Worm (Caenorhabditis elegans) whole organism, L2 larva: ENCODE data around the gene F49C12.15.
A peak's percentile ranks its signal among the peaks of the same experiment; 100 is the strongest.

Source experiments
- C34F6.9 ChIP-seq: fragments of 150-350 bp; optimal IDR thresholded peaks from 2 replicates; lab custom pipeline; 2014; ENCODE audit warnings: missing biosample characterization, missing genetic modification characterization
- F13H6.1 ChIP-seq: sonication (generic microtip); optimal IDR thresholded peaks from 2 replicates; lab custom pipeline; 2016; ENCODE audit warnings: missing genetic modification characterization, missing compliant biosample characterization
- alr-1 ChIP-seq: fragments of 150-350 bp; optimal IDR thresholded peaks from 2 replicates; lab custom pipeline; 2014; ENCODE audit warnings: missing biosample characterization, missing genetic modification characterization
- aly-2 ChIP-seq: fragments of 150-350 bp; optimal IDR thresholded peaks from 2 replicates; lab custom pipeline; 2014; ENCODE audit warnings: missing biosample characterization, missing genetic modification characterization
- ama-1 ChIP-seq: fragments of 150-350 bp; optimal IDR thresholded peaks from 2 replicates; lab custom pipeline; 2018; ENCODE audit warnings: inconsistent platforms
- blmp-1 ChIP-seq: sonication (generic microtip); optimal IDR thresholded peaks from 2 replicates; lab custom pipeline; 2017; ENCODE audit warnings: missing genetic modification characterization, mild to moderate bottlenecking, missing compliant biosample characterization, antibody characterized with exemption, moderate library complexity; ENCODE audit not compliant: insufficient read depth
- ceh-16 ChIP-seq: fragments of 150-350 bp; optimal IDR thresholded peaks from 2 replicates; lab custom pipeline; 2014; ENCODE audit warnings: missing biosample characterization, missing genetic modification characterization
- ceh-82 ChIP-seq: fragments of 150-350 bp; optimal IDR thresholded peaks from 2 replicates; lab custom pipeline; 2014; ENCODE audit warnings: missing biosample characterization, missing genetic modification characterization
- dmd-4 ChIP-seq: sonication (generic microtip); optimal IDR thresholded peaks from 2 replicates; lab custom pipeline; 2017; ENCODE audit warnings: missing biosample characterization, missing genetic modification characterization
- egl-27 ChIP-seq: sonication (generic microtip); optimal IDR thresholded peaks from 3 replicates; lab custom pipeline; 2017; ENCODE audit warnings: missing biosample characterization, missing genetic modification reagents, missing genetic modification characterization
- elt-3 ChIP-seq: sonication (generic microtip); optimal IDR thresholded peaks from 2 replicates; lab custom pipeline; 2017; ENCODE audit warnings: missing biosample characterization, missing genetic modification characterization
- fos-1 ChIP-seq: fragments of 150-350 bp; optimal IDR thresholded peaks from 2 replicates; lab custom pipeline; 2014; ENCODE audit warnings: missing biosample characterization, missing genetic modification characterization
- gmeb-1 ChIP-seq: fragments of 150-350 bp; optimal IDR thresholded peaks from 2 replicates; lab custom pipeline; 2014; ENCODE audit warnings: missing biosample characterization, missing genetic modification characterization
- lin-13 ChIP-seq: fragments of 150-350 bp; optimal IDR thresholded peaks from 2 replicates; lab custom pipeline; 2014; ENCODE audit warnings: missing biosample characterization, missing genetic modification reagents, missing genetic modification characterization
- lin-39 ChIP-seq: fragments of 150-350 bp; optimal IDR thresholded peaks from 2 replicates; lab custom pipeline; 2014; ENCODE audit warnings: missing biosample characterization, missing genetic modification reagents, missing genetic modification characterization
- lsy-2 ChIP-seq, 2 experiments: fragments of 150-350 bp in 1 of 2; sonication (generic microtip) in 1 of 2; optimal IDR thresholded peaks; 2 replicates each; lab custom pipeline; 2014 to 2017; ENCODE audit warnings: missing biosample characterization in 2 of 2, missing genetic modification characterization in 2 of 2
- mab-5 ChIP-seq: fragments of 150-350 bp; optimal IDR thresholded peaks from 2 replicates; lab custom pipeline; 2014; ENCODE audit warnings: missing biosample characterization, missing genetic modification characterization
- nhr-12 ChIP-seq: fragments of 150-350 bp; optimal IDR thresholded peaks from 2 replicates; lab custom pipeline; 2014; ENCODE audit warnings: missing biosample characterization, missing genetic modification characterization
- nhr-129 ChIP-seq: fragments of 150-350 bp; optimal IDR thresholded peaks from 2 replicates; lab custom pipeline; 2014; ENCODE audit warnings: missing biosample characterization, missing genetic modification characterization
- nhr-23 ChIP-seq: fragments of 150-350 bp; optimal IDR thresholded peaks from 2 replicates; lab custom pipeline; 2014; ENCODE audit warnings: missing biosample characterization, missing genetic modification reagents, missing genetic modification characterization
- nhr-25 ChIP-seq: fragments of 150-350 bp; sonication (generic microtip); optimal IDR thresholded peaks from 3 replicates; lab custom pipeline; 2014; ENCODE audit warnings: missing biosample characterization, missing genetic modification characterization
- nhr-77 ChIP-seq: fragments of 150-350 bp; optimal IDR thresholded peaks from 2 replicates; lab custom pipeline; 2014; ENCODE audit warnings: missing biosample characterization, missing genetic modification characterization
- sem-4 ChIP-seq: fragments of 150-350 bp; optimal IDR thresholded peaks from 2 replicates; lab custom pipeline; 2014; ENCODE audit warnings: missing biosample characterization, missing genetic modification reagents, missing genetic modification characterization
- sma-9 ChIP-seq, 2 experiments: fragments of 150-350 bp in 1 of 2; sonication (generic microtip) in 1 of 2; optimal IDR thresholded peaks; 2 replicates each; lab custom pipeline; 2014 to 2016; ENCODE audit warnings: missing genetic modification characterization in 2 of 2, mild to moderate bottlenecking in 1 of 2, missing biosample characterization in 1 of 2, missing compliant biosample characterization in 1 of 2, missing genetic modification reagents in 1 of 2, moderate library complexity in 1 of 2
- unc-39 ChIP-seq: fragments of 150-350 bp; optimal IDR thresholded peaks from 2 replicates; lab custom pipeline; 2014; ENCODE audit warnings: missing biosample characterization, missing genetic modification characterization
- unc-55 ChIP-seq: fragments of 150-350 bp; sonication (generic microtip); optimal IDR thresholded peaks from 3 replicates; lab custom pipeline; 2014; ENCODE audit warnings: missing biosample characterization, missing genetic modification reagents, missing genetic modification characterization
- unc-62 ChIP-seq: fragments of 150-350 bp; optimal IDR thresholded peaks from 2 replicates; lab custom pipeline; 2014; ENCODE audit warnings: missing biosample characterization, missing genetic modification reagents, missing genetic modification characterization
- zag-1 ChIP-seq: fragments of 150-350 bp; optimal IDR thresholded peaks from 2 replicates; lab custom pipeline; 2014; ENCODE audit warnings: missing biosample characterization, missing genetic modification characterization
- ztf-4 ChIP-seq: fragments of 150-350 bp; optimal IDR thresholded peaks from 2 replicates; lab custom pipeline; 2014; ENCODE audit warnings: missing biosample characterization, missing genetic modification characterization

Gene F49C12.15

DNA sequence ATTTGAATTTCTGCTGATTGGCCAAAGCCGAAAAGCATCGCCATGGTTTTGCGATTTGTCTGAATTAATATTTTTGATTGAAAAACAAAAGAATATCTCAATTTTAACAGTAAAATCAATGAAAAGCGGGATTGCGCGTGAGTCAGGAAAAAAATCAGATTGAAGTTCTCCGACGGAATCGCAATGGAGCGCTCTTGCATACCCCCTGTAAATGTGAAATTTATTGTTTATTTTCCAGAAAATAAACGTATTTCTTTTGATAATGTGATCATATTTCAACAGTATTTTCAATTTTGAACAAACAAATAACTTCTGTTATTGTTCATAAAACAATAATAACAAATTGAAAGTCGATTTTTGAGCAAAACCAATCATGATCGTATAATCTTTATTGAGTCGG, 17.3 kb downstream of the F49C12.15 start, which contains the start of gene vps-26:
Gene vps-26, minus strand, starts transcription at position 200 of the 400 bp plus-strand sequence.
- TF ChIP-seq fos-1 (tag; lab: Kevin White, UChicago), result peak; percentile 47
- peak; percentile 26 for TF ChIP-seq unc-55 (GFP tag; lab: Kevin White, UChicago)
- TF ChIP-seq unc-39 (tag; lab: Kevin White, UChicago), result no peak
- no peak for TF ChIP-seq zag-1 (tag; lab: Kevin White, UChicago)
- peak in 1 of 2 experiments; percentile 49 for TF ChIP-seq lsy-2 (tag; optimal IDR thresholded peaks at IDR 0.05; lab: Kevin White, UChicago)
- TF ChIP-seq C34F6.9, result peak; percentile 48
- no peak for TF ChIP-seq ama-1 (lab: Kevin White, UChicago)
- TF ChIP-seq nhr-129 (tag; lab: Kevin White, UChicago), result peak; percentile 40
- TF ChIP-seq, all 48 proteins: peak for 5

- TF ChIP-seq sem-4 (tag; lab: Kevin White, UChicago), result no peak
- no peak for TF ChIP-seq ceh-82
- peak; percentile 20 for TF ChIP-seq fos-1 (tag; lab: Kevin White, UChicago)
- TF ChIP-seq egl-27, result no peak
- peak; percentile 44 for TF ChIP-seq C34F6.9
Measured at ce11 chrIV:9343102-9343599, 18.9 kb downstream of the F49C12.15 start, which contains the start of gene pigc-1. Gene pigc-1, minus strand, starts transcription at chrIV:9343152.

DNA sequence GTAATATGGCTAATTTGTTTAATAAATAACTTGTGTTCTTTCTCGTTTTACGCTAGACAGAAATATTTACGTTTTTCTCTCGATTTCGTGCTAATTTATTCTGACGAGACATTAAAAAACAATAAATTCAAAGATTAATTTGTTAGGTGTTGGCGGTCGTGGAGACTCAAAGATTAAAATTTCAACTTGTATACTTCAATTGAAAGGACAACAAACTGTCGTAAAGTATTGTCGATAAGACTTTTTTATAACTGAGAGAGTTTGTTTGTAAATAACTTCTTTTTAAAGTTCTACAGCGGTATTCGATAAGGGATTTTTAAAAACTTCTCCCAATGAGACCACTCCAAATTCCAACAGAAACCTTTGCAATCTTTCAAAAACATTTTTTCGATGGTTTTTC, 29.5 kb downstream of the F49C12.15 start:
- TF ChIP-seq nhr-23 (no peak), sem-4 (tag; lab: Kevin White, UChicago) (no peak)

DNA sequence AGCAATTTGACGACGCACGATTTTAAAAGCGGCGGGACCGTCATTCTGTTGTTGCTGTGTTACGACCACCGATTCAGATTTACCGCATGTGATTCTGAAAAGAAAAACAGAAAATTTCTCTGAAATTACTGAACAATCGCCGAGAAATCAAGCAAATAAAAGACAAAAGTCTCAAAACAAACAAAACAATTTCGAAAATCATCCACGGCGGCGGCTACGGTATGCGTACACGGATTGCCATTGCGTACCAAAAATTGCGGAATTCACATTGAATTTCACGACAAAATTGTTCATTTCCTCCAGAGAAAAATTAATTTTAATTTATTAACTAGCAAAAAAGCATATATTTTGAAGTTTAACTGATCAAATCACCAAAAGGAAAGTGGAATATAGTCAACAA, 42.2 kb downstream of the F49C12.15 start, which contains the start of gene pezo-1:
Gene pezo-1, minus strand, starts transcription at position 101 of the 400 bp plus-strand sequence.
- no peak for TF ChIP-seq elt-3 (tag; lab: Kevin White, UChicago)
- no peak for TF ChIP-seq C34F6.9
- no peak for TF ChIP-seq nhr-77 (tag; lab: Kevin White, UChicago)
- no peak for TF ChIP-seq dmd-4 (tag; lab: Kevin White, UChicago)
- TF ChIP-seq lsy-2 (tag; optimal IDR thresholded peaks at IDR 0.05; lab: Kevin White, UChicago), result peak in 1 of 2 experiments; percentile 34
- TF ChIP-seq alr-1 (tag; lab: Kevin White, UChicago), result no peak
- TF ChIP-seq lin-13 (GFP tag; lab: Kevin White, UChicago), result no peak
- no peak for TF ChIP-seq aly-2 (tag; lab: Kevin White, UChicago)
- TF ChIP-seq ceh-16 (tag; lab: Kevin White, UChicago), result no peak
- TF ChIP-seq, all 48 proteins: peak for 1

- TF ChIP-seq nhr-23 (no peak), gmeb-1 (tag; lab: Kevin White, UChicago) (no peak), ama-1 (lab: Kevin White, UChicago) (no peak), nhr-25 (tag; lab: Kevin White, UChicago) (no peak), blmp-1 (no peak), nhr-77 (tag; lab: Kevin White, UChicago) (no peak), nhr-12 (tag; lab: Kevin White, UChicago) (no peak), lin-39 (tag; lab: Kevin White, UChicago) (no peak), alr-1 (tag; lab: Kevin White, UChicago) (no peak), F13H6.1 (peak; percentile 17), lin-13 (GFP tag; lab: Kevin White, UChicago) (no peak), sma-9 (GFP tag; optimal IDR thresholded peaks at IDR 0.05; lab: Kevin White, UChicago) (peak; percentile 43), sma-9 (tag; optimal IDR thresholded peaks at IDR 0.05; lab: Kevin White, UChicago) (no peak), unc-39 (tag; lab: Kevin White, UChicago) (no peak), egl-27 (peak; percentile 12), mab-5 (no peak), ztf-4 (tag; lab: Kevin White, UChicago) (no peak), unc-62 (GFP tag; lab: Kevin White, UChicago) (no peak), unc-55 (GFP tag; lab: Kevin White, UChicago) (peak; percentile 15), nhr-129 (tag; lab: Kevin White, UChicago) (peak; percentile 60), ceh-82 (no peak), C34F6.9 (peak; percentile 1)
Measured at ce11 chrIV:9367852-9368627, 43.8 kb downstream of the F49C12.15 start.
